Worm (Caenorhabditis elegans) whole organism, L4 larva: Measurements from ENCODE around the gene ZK809.8.

Source experiments
- F44E2.7 ChIP-seq: fragments of 200-800 bp; sonication (Bioruptor generic); IDR thresholded peaks from 2 replicates; pipeline ENCODE4 v2.1.2; 2022; ENCODE audit warnings: missing genetic modification characterization, missing compliant biosample characterization
- F49E8.2 ChIP-seq: sonication (generic microtip); optimal IDR thresholded peaks from 2 replicates; lab custom pipeline; 2016; ENCODE audit warnings: missing compliant biosample characterization, mild to moderate bottlenecking, missing genetic modification characterization, borderline replicate concordance
- R02D3.7 ChIP-seq: fragments of 150-350 bp; sonication (generic microtip); optimal IDR thresholded peaks from 3 replicates; lab custom pipeline; 2014; ENCODE audit warnings: missing biosample characterization, missing genetic modification characterization
- T26A8.4 ChIP-seq: fragments of 200-800 bp; sonication (Bioruptor generic); IDR thresholded peaks from 2 replicates; pipeline ENCODE4 v1.3.6; 2022; ENCODE audit warnings: missing genetic modification characterization, missing compliant biosample characterization
- Y48G9A.11 ChIP-seq: fragments of 200-800 bp; sonication (Bioruptor generic); IDR thresholded peaks from 2 replicates; pipeline ENCODE4 v1.3.6; 2022; ENCODE audit warnings: missing genetic modification reagents, missing genetic modification characterization, missing compliant biosample characterization
- Y75B8A.6 ChIP-seq: fragments of 200-800 bp; sonication (Bioruptor generic); IDR thresholded peaks from 2 replicates; pipeline ENCODE4 v1.3.6; 2022; ENCODE audit warnings: missing genetic modification reagents, missing genetic modification characterization, missing compliant biosample characterization
- ZK337.2 ChIP-seq: fragments of 200-800 bp; sonication (Bioruptor generic); IDR thresholded peaks from 2 replicates; pipeline ENCODE4 v1.3.6; 2022; ENCODE audit warnings: missing genetic modification reagents, missing genetic modification characterization, missing compliant biosample characterization
- ama-1 ChIP-seq: fragments of 150-350 bp; optimal IDR thresholded peaks from 2 replicates; lab custom pipeline; 2014; ENCODE audit warnings: inconsistent platforms, mixed read lengths
- attf-4 ChIP-seq: sonication (generic microtip); optimal IDR thresholded peaks from 3 replicates; lab custom pipeline; 2017; ENCODE audit warnings: missing biosample characterization, missing genetic modification characterization
- ceh-32 ChIP-seq: sonication (generic microtip); optimal IDR thresholded peaks from 2 replicates; lab custom pipeline; 2016; ENCODE audit warnings: mild to moderate bottlenecking, missing genetic modification characterization, missing compliant biosample characterization; ENCODE audit not compliant: poor library complexity
- ceh-44 ChIP-seq: fragments of 200-800 bp; sonication (Bioruptor generic); IDR thresholded peaks from 2 replicates; pipeline ENCODE4 v1.3.6; 2022; ENCODE audit warnings: missing genetic modification reagents, missing genetic modification characterization, missing compliant biosample characterization
- cey-2 ChIP-seq: sonication (generic microtip); optimal IDR thresholded peaks from 3 replicates; lab custom pipeline; 2017; ENCODE audit warnings: missing genetic modification characterization, mild to moderate bottlenecking, missing compliant biosample characterization, antibody characterized with exemption, borderline replicate concordance; ENCODE audit not compliant: insufficient read depth
- daf-12 ChIP-seq: fragments of 150-350 bp; optimal IDR thresholded peaks from 2 replicates; lab custom pipeline; 2014; ENCODE audit warnings: missing biosample characterization, missing genetic modification reagents, missing genetic modification characterization
- daf-19 ChIP-seq: fragments of 200-800 bp; sonication (Bioruptor generic); conservative IDR thresholded peaks from 2 replicates; pipeline ENCODE4 v1.3.6; 2022; ENCODE audit warnings: missing genetic modification characterization, missing compliant biosample characterization
- dmd-9 ChIP-seq: fragments of 200-800 bp; sonication (Bioruptor generic); IDR thresholded peaks from 2 replicates; pipeline ENCODE4 v1.3.6; 2022; ENCODE audit warnings: missing genetic modification reagents, missing genetic modification characterization, missing compliant biosample characterization
- duxl-1 ChIP-seq: sonication (generic microtip); optimal IDR thresholded peaks from 2 replicates; lab custom pipeline; 2016; ENCODE audit warnings: mild to moderate bottlenecking, missing genetic modification characterization, moderate library complexity, missing compliant biosample characterization; ENCODE audit not compliant: poor library complexity
- dve-1 ChIP-seq: sonication (generic microtip); optimal IDR thresholded peaks from 2 replicates; lab custom pipeline; 2017; ENCODE audit warnings: antibody characterized with exemption, mild to moderate bottlenecking, missing genetic modification characterization, missing compliant biosample characterization; ENCODE audit not compliant: insufficient read depth
- egl-27 ChIP-seq: sonication (generic microtip); optimal IDR thresholded peaks from 3 replicates; lab custom pipeline; 2017; ENCODE audit warnings: missing biosample characterization, missing genetic modification reagents, missing genetic modification characterization
- fkh-10 ChIP-seq: fragments of 150-350 bp; optimal IDR thresholded peaks from 2 replicates; lab custom pipeline; 2014; ENCODE audit warnings: missing biosample characterization, missing genetic modification reagents, missing genetic modification characterization
- fos-1 ChIP-seq: fragments of 150-350 bp; optimal IDR thresholded peaks from 2 replicates; lab custom pipeline; 2014; ENCODE audit warnings: missing biosample characterization, missing genetic modification characterization
- gei-8 ChIP-seq: fragments of 200-800 bp; sonication (Bioruptor generic); optimal IDR thresholded peaks from 2 replicates; lab custom pipeline; 2018; ENCODE audit warnings: mild to moderate bottlenecking, missing genetic modification characterization, missing compliant biosample characterization
- hif-1 ChIP-seq, 2 experiments: sonication (generic microtip); optimal IDR thresholded peaks; 2 replicates each; lab custom pipeline; 2016 to 2017; ENCODE audit warnings: missing compliant biosample characterization in 2 of 2, missing genetic modification characterization in 2 of 2, missing genetic modification reagents in 2 of 2, missing genotype in 2 of 2, mild to moderate bottlenecking in 1 of 2
- hlh-11 ChIP-seq: fragments of 200-800 bp; sonication (Bioruptor generic); optimal IDR thresholded peaks from 2 replicates; lab custom pipeline; 2018; ENCODE audit warnings: mild to moderate bottlenecking, missing genetic modification characterization, missing compliant biosample characterization
- hlh-30 ChIP-seq: sonication (generic microtip); optimal IDR thresholded peaks from 2 replicates; lab custom pipeline; 2017; ENCODE audit warnings: antibody characterized with exemption, mild to moderate bottlenecking, missing genetic modification characterization, missing compliant biosample characterization; ENCODE audit not compliant: insufficient read depth
- lim-7 ChIP-seq: fragments of 200-800 bp; sonication (Bioruptor generic); IDR thresholded peaks from 2 replicates; pipeline ENCODE4 v1.3.6; 2022; ENCODE audit warnings: missing genetic modification characterization, missing compliant biosample characterization
- lin-15B ChIP-seq: fragments of 150-350 bp; sonication (generic microtip); optimal IDR thresholded peaks from 3 replicates; lab custom pipeline; 2014; ENCODE audit warnings: missing biosample characterization, missing genetic modification characterization
- lin-38 ChIP-seq: fragments of 200-800 bp; sonication (Bioruptor generic); IDR thresholded peaks from 2 replicates; pipeline ENCODE4 v1.3.6; 2022; ENCODE audit warnings: missing genetic modification reagents, missing genetic modification characterization, missing compliant biosample characterization
- madf-5 ChIP-seq, 2 experiments: fragments of 200-800 bp; sonication (Bioruptor generic); IDR thresholded peaks; 2 replicates each; pipeline ENCODE4 v1.3.6; 2022; ENCODE audit warnings: missing compliant biosample characterization in 2 of 2, missing genetic modification characterization in 2 of 2
- madf-9 ChIP-seq: fragments of 200-800 bp; sonication (Bioruptor generic); conservative IDR thresholded peaks from 2 replicates; pipeline ENCODE4 v1.3.6; 2022; ENCODE audit warnings: missing genetic modification reagents, missing genetic modification characterization, missing compliant biosample characterization
- mdt-29 ChIP-seq: fragments of 200-800 bp; sonication (Bioruptor generic); IDR thresholded peaks from 2 replicates; pipeline ENCODE4 v1.3.6; 2022; ENCODE audit warnings: missing genetic modification reagents, missing genetic modification characterization, missing compliant biosample characterization
- mep-1 ChIP-seq: fragments of 150-350 bp; sonication (generic microtip); optimal IDR thresholded peaks from 3 replicates; lab custom pipeline; 2014; ENCODE audit warnings: missing biosample characterization, missing genetic modification characterization
- mes-2 ChIP-seq: sonication (generic microtip); optimal IDR thresholded peaks from 2 replicates; lab custom pipeline; 2016; ENCODE audit warnings: missing genotype, mild to moderate bottlenecking, missing genetic modification characterization, missing compliant biosample characterization; ENCODE audit not compliant: poor library complexity, severe bottlenecking
- mxl-2 ChIP-seq: fragments of 200-800 bp; sonication (Bioruptor generic); conservative IDR thresholded peaks from 2 replicates; pipeline ENCODE4 v1.3.6; 2022; ENCODE audit warnings: missing genetic modification reagents, missing genetic modification characterization, missing compliant biosample characterization
- mxl-3 ChIP-seq: fragments of 200-800 bp; sonication (Bioruptor generic); optimal IDR thresholded peaks from 2 replicates; lab custom pipeline; 2018; ENCODE audit warnings: mild to moderate bottlenecking, missing genetic modification characterization, missing compliant biosample characterization
- nhr-10 ChIP-seq: fragments of 150-350 bp; optimal IDR thresholded peaks from 2 replicates; lab custom pipeline; 2014; ENCODE audit warnings: missing biosample characterization, missing genetic modification characterization
- nhr-102 ChIP-seq: sonication (generic microtip); optimal IDR thresholded peaks from 2 replicates; lab custom pipeline; 2016; ENCODE audit warnings: mild to moderate bottlenecking, missing genetic modification characterization, moderate library complexity, missing compliant biosample characterization
- nhr-42 ChIP-seq: fragments of 200-800 bp; sonication (Bioruptor generic); IDR thresholded peaks from 2 replicates; pipeline ENCODE4 v1.3.6; 2022; ENCODE audit warnings: missing genetic modification characterization, missing compliant biosample characterization
- nhr-48 ChIP-seq: sonication (generic microtip); optimal IDR thresholded peaks from 2 replicates; lab custom pipeline; 2016; ENCODE audit warnings: mild to moderate bottlenecking, missing genetic modification characterization, missing compliant biosample characterization
- nhr-77 ChIP-seq: fragments of 150-350 bp; optimal IDR thresholded peaks from 2 replicates; lab custom pipeline; 2014; ENCODE audit warnings: missing biosample characterization, missing genetic modification characterization
- php-3 ChIP-seq: fragments of 200-800 bp; sonication (Bioruptor generic); IDR thresholded peaks from 2 replicates; pipeline ENCODE4 v1.3.6; 2022; ENCODE audit warnings: missing genetic modification reagents, missing genetic modification characterization, missing compliant biosample characterization
- pqm-1 ChIP-seq: sonication (generic microtip); optimal IDR thresholded peaks from 2 replicates; lab custom pipeline; 2017; ENCODE audit warnings: missing biosample characterization, missing genetic modification characterization
- set-16 ChIP-seq: fragments of 200-800 bp; sonication (Bioruptor generic); IDR thresholded peaks from 2 replicates; pipeline ENCODE4 v1.3.6; 2022; ENCODE audit warnings: missing genetic modification reagents, missing genetic modification characterization, missing compliant biosample characterization
- skn-1 ChIP-seq: fragments of 150-350 bp; optimal IDR thresholded peaks from 2 replicates; lab custom pipeline; 2014; ENCODE audit warnings: missing biosample characterization, missing genetic modification characterization
- tag-97 ChIP-seq: fragments of 200-800 bp; sonication (Bioruptor generic); IDR thresholded peaks from 2 replicates; pipeline ENCODE4 v1.3.6; 2022; ENCODE audit warnings: missing genetic modification characterization, missing compliant biosample characterization
- unc-130 ChIP-seq: sonication (generic microtip); optimal IDR thresholded peaks from 2 replicates; lab custom pipeline; 2016; ENCODE audit warnings: missing genetic modification reagents, missing genetic modification characterization, missing compliant biosample characterization
- unc-62 ChIP-seq, 3 experiments: fragments of 150-350 bp in 1 of 3; sonication (generic microtip); optimal IDR thresholded peaks in 2 of 3; peaks in 1 of 3; 1 replicate in 1 of 3; 2 replicates in 2 of 3; lab custom pipeline; 2014 to 2017; ENCODE audit warnings: missing biosample characterization in 3 of 3, missing genetic modification characterization in 3 of 3, missing genetic modification reagents in 3 of 3, missing genotype in 1 of 3
- vab-7 ChIP-seq: fragments of 200-800 bp; sonication (Bioruptor generic); IDR thresholded peaks from 2 replicates; pipeline ENCODE4 v1.3.6; 2022; ENCODE audit warnings: missing genetic modification reagents, missing genetic modification characterization, missing compliant biosample characterization
- zag-1 ChIP-seq: fragments of 150-350 bp; optimal IDR thresholded peaks from 2 replicates; lab custom pipeline; 2014; ENCODE audit warnings: missing biosample characterization, missing genetic modification characterization
- zfp-3 ChIP-seq: fragments of 200-800 bp; sonication (Bioruptor generic); conservative IDR thresholded peaks from 2 replicates; pipeline ENCODE4 v1.3.6; 2022; ENCODE audit warnings: missing genetic modification reagents, missing genetic modification characterization, missing compliant biosample characterization
- zip-11 ChIP-seq: fragments of 200-800 bp; sonication (Bioruptor generic); IDR thresholded peaks from 2 replicates; pipeline ENCODE4 v1.3.6; 2022; ENCODE audit warnings: missing genetic modification characterization, missing compliant biosample characterization
- ztf-7 ChIP-seq: fragments of 150-350 bp; optimal IDR thresholded peaks from 2 replicates; lab custom pipeline; 2014; ENCODE audit warnings: missing biosample characterization, missing genetic modification characterization

ZK809.8 gene

ce11 chrIV:11604909-11605308 is 44.0 kb downstream of the ZK809.8 start, which contains the start of the genes ragc-1 and Y24F12A.1 (continued):
- TF ChIP-seq nhr-42 (no peak), hlh-30 (peak; percentile 82), F44E2.7 (GFP tag; lab: Robert Waterston, UW) (no peak), zag-1 (no peak), hlh-11 (tag; lab: Kevin White, UChicago) (peak; percentile 44), tag-97 (GFP tag; lab: Robert Waterston, UW) (no peak), egl-27 (tag; lab: Kevin White, UChicago) (no peak), Y75B8A.6 (GFP tag; lab: Robert Waterston, UW) (no peak), zip-11 (no peak), daf-19 (GFP tag; lab: Robert Waterston, UW) (no peak), pqm-1 (tag; lab: Kevin White, UChicago) (no peak), nhr-10 (tag; lab: Kevin White, UChicago) (no peak), Y48G9A.11 (GFP tag; lab: Robert Waterston, UW) (no peak), hif-1 (tag; optimal IDR thresholded peaks at IDR 0.05; lab: Kevin White, UChicago) (peak in 1 of 2 experiments; percentile 2), vab-7 (no peak), T26A8.4 (GFP tag; lab: Robert Waterston, UW) (no peak), unc-62 (GFP tag; optimal IDR thresholded peaks at IDR 0.05 in 1 of 2; lab: Kevin White, UChicago) (no peak), unc-62 (tag; optimal IDR thresholded peaks at IDR 0.05; lab: Kevin White, UChicago) (no peak), nhr-102 (tag; lab: Kevin White, UChicago) (no peak), php-3 (GFP tag; lab: Robert Waterston, UW) (no peak), lin-15B (tag; lab: Kevin White, UChicago) (no peak), fkh-10 (no peak), ama-1 (lab: Kevin White, UChicago) (no peak), mxl-2 (GFP tag; lab: Robert Waterston, UW) (no peak), madf-9 (no peak), R02D3.7 (tag; lab: Kevin White, UChicago) (no peak), mep-1 (tag; lab: Kevin White, UChicago) (peak; percentile 76), nhr-77 (peak; percentile 27), attf-4 (tag; lab: Kevin White, UChicago) (no peak), dmd-9 (GFP tag; lab: Robert Waterston, UW) (no peak), mes-2 (tag; lab: Kevin White, UChicago) (peak; percentile 83), lin-38 (GFP tag; lab: Robert Waterston, UW) (peak; percentile 51), skn-1 (tag; lab: Kevin White, UChicago) (no peak), ztf-7 (tag; lab: Kevin White, UChicago) (no peak), madf-5 (GFP tag; IDR thresholded peaks at IDR 0.05; lab: Robert Waterston, UW) (no peak), ceh-32 (no peak), zfp-3 (GFP tag; lab: Robert Waterston, UW) (no peak), unc-130 (GFP tag; lab: Kevin White, UChicago) (peak; percentile 59), set-16 (GFP tag; lab: Robert Waterston, UW) (no peak), gei-8 (GFP tag; lab: Kevin White, UChicago) (no peak), mxl-3 (GFP tag; lab: Kevin White, UChicago) (peak; percentile 78), duxl-1 (tag; lab: Kevin White, UChicago) (no peak), ZK337.2 (no peak), dve-1 (tag; lab: Kevin White, UChicago) (peak; percentile 74), cey-2 (tag; lab: Kevin White, UChicago) (no peak), fos-1 (tag; lab: Kevin White, UChicago) (no peak), nhr-48 (tag; lab: Kevin White, UChicago) (no peak), ceh-44 (GFP tag; lab: Robert Waterston, UW) (no peak), lim-7 (GFP tag; lab: Robert Waterston, UW) (no peak), daf-12 (tag; lab: Kevin White, UChicago) (no peak), F49E8.2 (tag; lab: Kevin White, UChicago) (no peak), mdt-29 (GFP tag; lab: Robert Waterston, UW) (no peak)
